Worm (Caenorhabditis elegans) whole organism, L2 larva: Measurements from ENCODE around the gene spe-39.

Experiments used
- F13H6.1 ChIP-seq: sonication (generic microtip); optimal IDR thresholded peaks from 2 replicates; lab custom pipeline; 2016; ENCODE audit warnings: missing genetic modification characterization, missing compliant biosample characterization
- R02D3.7 ChIP-seq: fragments of 150-350 bp; optimal IDR thresholded peaks from 2 replicates; lab custom pipeline; 2014; ENCODE audit warnings: missing biosample characterization, missing genetic modification characterization
- Y55F3AM.14 ChIP-seq: fragments of 200-800 bp; sonication (Bioruptor generic); optimal IDR thresholded peaks from 2 replicates; lab custom pipeline; 2018; ENCODE audit warnings: mild to moderate bottlenecking, missing genetic modification characterization, missing compliant biosample characterization
- ZK546.5 ChIP-seq: sonication (generic microtip); optimal IDR thresholded peaks from 2 replicates; lab custom pipeline; 2017; ENCODE audit warnings: missing biosample characterization, missing genetic modification characterization
- alr-1 ChIP-seq: fragments of 150-350 bp; optimal IDR thresholded peaks from 2 replicates; lab custom pipeline; 2014; ENCODE audit warnings: missing biosample characterization, missing genetic modification characterization
- aly-2 ChIP-seq: fragments of 150-350 bp; optimal IDR thresholded peaks from 2 replicates; lab custom pipeline; 2014; ENCODE audit warnings: missing biosample characterization, missing genetic modification characterization
- ama-1 ChIP-seq: fragments of 150-350 bp; optimal IDR thresholded peaks from 2 replicates; lab custom pipeline; 2018; ENCODE audit warnings: inconsistent platforms
- blmp-1 ChIP-seq: sonication (generic microtip); optimal IDR thresholded peaks from 2 replicates; lab custom pipeline; 2017; ENCODE audit warnings: missing genetic modification characterization, mild to moderate bottlenecking, missing compliant biosample characterization, antibody characterized with exemption, moderate library complexity; ENCODE audit not compliant: insufficient read depth
- ceh-16 ChIP-seq: fragments of 150-350 bp; optimal IDR thresholded peaks from 2 replicates; lab custom pipeline; 2014; ENCODE audit warnings: missing biosample characterization, missing genetic modification characterization
- ceh-82 ChIP-seq: fragments of 150-350 bp; optimal IDR thresholded peaks from 2 replicates; lab custom pipeline; 2014; ENCODE audit warnings: missing biosample characterization, missing genetic modification characterization
- egl-27 ChIP-seq: sonication (generic microtip); optimal IDR thresholded peaks from 3 replicates; lab custom pipeline; 2017; ENCODE audit warnings: missing biosample characterization, missing genetic modification reagents, missing genetic modification characterization
- elt-1 ChIP-seq: fragments of 150-350 bp; optimal IDR thresholded peaks from 2 replicates; lab custom pipeline; 2014; ENCODE audit warnings: missing biosample characterization, missing genetic modification characterization
- elt-3 ChIP-seq: sonication (generic microtip); optimal IDR thresholded peaks from 2 replicates; lab custom pipeline; 2017; ENCODE audit warnings: missing biosample characterization, missing genetic modification characterization
- gmeb-1 ChIP-seq: fragments of 150-350 bp; optimal IDR thresholded peaks from 2 replicates; lab custom pipeline; 2014; ENCODE audit warnings: missing biosample characterization, missing genetic modification characterization
- lin-11 ChIP-seq: fragments of 150-350 bp; sonication (generic microtip); optimal IDR thresholded peaks from 2 replicates; lab custom pipeline; 2014; ENCODE audit warnings: missing biosample characterization, missing genetic modification characterization, inconsistent platforms, mixed read lengths
- lin-13 ChIP-seq: fragments of 150-350 bp; optimal IDR thresholded peaks from 2 replicates; lab custom pipeline; 2014; ENCODE audit warnings: missing biosample characterization, missing genetic modification reagents, missing genetic modification characterization
- lin-39 ChIP-seq: fragments of 150-350 bp; optimal IDR thresholded peaks from 2 replicates; lab custom pipeline; 2014; ENCODE audit warnings: missing biosample characterization, missing genetic modification reagents, missing genetic modification characterization
- mab-5 ChIP-seq: fragments of 150-350 bp; optimal IDR thresholded peaks from 2 replicates; lab custom pipeline; 2014; ENCODE audit warnings: missing biosample characterization, missing genetic modification characterization
- mdl-1 ChIP-seq, 2 experiments: fragments of 150-350 bp in 1 of 2; sonication (generic microtip) in 1 of 2; optimal IDR thresholded peaks; 2 replicates each; lab custom pipeline; 2017; ENCODE audit warnings: missing biosample characterization in 2 of 2, missing genetic modification characterization in 2 of 2
- nhr-11 ChIP-seq: fragments of 150-350 bp; optimal IDR thresholded peaks from 2 replicates; lab custom pipeline; 2014; ENCODE audit warnings: missing biosample characterization, missing genetic modification characterization
- nhr-129 ChIP-seq: fragments of 150-350 bp; optimal IDR thresholded peaks from 2 replicates; lab custom pipeline; 2014; ENCODE audit warnings: missing biosample characterization, missing genetic modification characterization
- nhr-21 ChIP-seq: fragments of 150-350 bp; optimal IDR thresholded peaks from 2 replicates; lab custom pipeline; 2014; ENCODE audit warnings: missing biosample characterization, missing genetic modification characterization
- nhr-23 ChIP-seq: fragments of 150-350 bp; optimal IDR thresholded peaks from 2 replicates; lab custom pipeline; 2014; ENCODE audit warnings: missing biosample characterization, missing genetic modification reagents, missing genetic modification characterization
- nhr-237 ChIP-seq: fragments of 150-350 bp; optimal IDR thresholded peaks from 2 replicates; lab custom pipeline; 2014; ENCODE audit warnings: missing biosample characterization, missing genetic modification characterization
- nhr-25 ChIP-seq: fragments of 150-350 bp; sonication (generic microtip); optimal IDR thresholded peaks from 3 replicates; lab custom pipeline; 2014; ENCODE audit warnings: missing biosample characterization, missing genetic modification characterization
- nhr-6 ChIP-seq: fragments of 150-350 bp; optimal IDR thresholded peaks from 2 replicates; lab custom pipeline; 2014; ENCODE audit warnings: missing biosample characterization, missing genetic modification characterization
- peb-1 ChIP-seq: fragments of 150-350 bp; optimal IDR thresholded peaks from 2 replicates; lab custom pipeline; 2014; ENCODE audit warnings: missing biosample characterization, missing genetic modification characterization
- sem-4 ChIP-seq: fragments of 150-350 bp; optimal IDR thresholded peaks from 2 replicates; lab custom pipeline; 2014; ENCODE audit warnings: missing biosample characterization, missing genetic modification reagents, missing genetic modification characterization
- skn-1 ChIP-seq: sonication (generic microtip); optimal IDR thresholded peaks from 2 replicates; lab custom pipeline; 2017; ENCODE audit warnings: missing biosample characterization, missing genetic modification characterization
- sma-9 ChIP-seq, 2 experiments: fragments of 150-350 bp in 1 of 2; sonication (generic microtip) in 1 of 2; optimal IDR thresholded peaks; 2 replicates each; lab custom pipeline; 2014 to 2016; ENCODE audit warnings: missing genetic modification characterization in 2 of 2, mild to moderate bottlenecking in 1 of 2, missing biosample characterization in 1 of 2, missing compliant biosample characterization in 1 of 2, missing genetic modification reagents in 1 of 2, moderate library complexity in 1 of 2
- unc-55 ChIP-seq: fragments of 150-350 bp; sonication (generic microtip); optimal IDR thresholded peaks from 3 replicates; lab custom pipeline; 2014; ENCODE audit warnings: missing biosample characterization, missing genetic modification reagents, missing genetic modification characterization
- unc-62 ChIP-seq: fragments of 150-350 bp; optimal IDR thresholded peaks from 2 replicates; lab custom pipeline; 2014; ENCODE audit warnings: missing biosample characterization, missing genetic modification reagents, missing genetic modification characterization
- zag-1 ChIP-seq: fragments of 150-350 bp; optimal IDR thresholded peaks from 2 replicates; lab custom pipeline; 2014; ENCODE audit warnings: missing biosample characterization, missing genetic modification characterization
- ztf-1 ChIP-seq: fragments of 200-800 bp; sonication (Bioruptor generic); conservative IDR thresholded peaks from 2 replicates; pipeline ENCODE4 v1.3.6; 2022; ENCODE audit warnings: missing genetic modification characterization, missing compliant biosample characterization
- ztf-11 ChIP-seq: sonication (generic microtip); optimal IDR thresholded peaks from 2 replicates; lab custom pipeline; 2017; ENCODE audit warnings: missing biosample characterization, missing genetic modification characterization
- ztf-4 ChIP-seq: fragments of 150-350 bp; optimal IDR thresholded peaks from 2 replicates; lab custom pipeline; 2014; ENCODE audit warnings: missing biosample characterization, missing genetic modification characterization

The spe-39 gene

ce11 chrV:6762361-6762760 lies 22.9 kb upstream of the spe-39 start, which contains the start of gene T25F10.4:
Gene T25F10.4 (minus strand): TSS chrV:6762461.
- TF ChIP-seq egl-27 (tag; lab: Kevin White, UChicago) = no peak
- TF ChIP-seq mdl-1 (tag; optimal IDR thresholded peaks at IDR 0.05; lab: Kevin White, UChicago) = no peak
- TF ChIP-seq elt-1 (tag; lab: Kevin White, UChicago) = no peak
- TF ChIP-seq elt-3 (tag; lab: Kevin White, UChicago) = no peak
- TF ChIP-seq nhr-237 (tag; lab: Kevin White, UChicago) = no peak
- no peak for TF ChIP-seq sma-9 (GFP tag; optimal IDR thresholded peaks at IDR 0.05; lab: Kevin White, UChicago)
- TF ChIP-seq sma-9 (tag; optimal IDR thresholded peaks at IDR 0.05; lab: Kevin White, UChicago) = no peak
- no peak for TF ChIP-seq zag-1 (tag; lab: Kevin White, UChicago)
- TF ChIP-seq blmp-1 = no peak
- TF ChIP-seq F13H6.1 (tag; lab: Kevin White, UChicago) = no peak
- no peak for TF ChIP-seq ztf-1 (GFP tag; lab: Robert Waterston, UW)
- TF ChIP-seq nhr-129 = no peak

ce11 chrV:6764972-6765371 lies 20.3 kb upstream of the spe-39 start, which contains the start of gene bbs-8:
Gene bbs-8 (minus strand): TSS chrV:6765072.
- TF ChIP-seq nhr-21 (tag; lab: Kevin White, UChicago) (no peak), R02D3.7 (no peak), zag-1 (tag; lab: Kevin White, UChicago) (no peak), nhr-23 (tag; lab: Kevin White, UChicago) (no peak), egl-27 (tag; lab: Kevin White, UChicago) (no peak), nhr-25 (tag; lab: Kevin White, UChicago) (no peak)

ce11 chrV:6767576-6767975 lies 17.7 kb upstream of the spe-39 start:
- TF ChIP-seq ama-1 (lab: Kevin White, UChicago) (no peak), mdl-1 (tag; optimal IDR thresholded peaks at IDR 0.05; lab: Kevin White, UChicago) (no peak), lin-39 (tag; lab: Kevin White, UChicago) (no peak), ceh-16 (no peak), alr-1 (tag; lab: Kevin White, UChicago) (no peak), Y55F3AM.14 (GFP tag; lab: Kevin White, UChicago) (no peak), aly-2 (tag; lab: Kevin White, UChicago) (no peak), ztf-1 (GFP tag; lab: Robert Waterston, UW) (no peak), zag-1 (tag; lab: Kevin White, UChicago) (no peak), ceh-82 (no peak), peb-1 (tag; lab: Kevin White, UChicago) (no peak), unc-55 (GFP tag; lab: Kevin White, UChicago) (no peak)

ce11 chrV:6768452-6768929 lies 16.8 kb upstream of the spe-39 start, which contains the start of the genes T25F10.1 and clik-1:
Gene T25F10.1 (plus strand): TSS chrV:6768502.
Gene clik-1 (minus strand): TSS chrV:6768732.
- TF ChIP-seq nhr-129 = peak; percentile 62
- TF ChIP-seq sma-9 (GFP tag; optimal IDR thresholded peaks at IDR 0.05; lab: Kevin White, UChicago) = peak; percentile 3
- no peak for TF ChIP-seq sma-9 (tag; optimal IDR thresholded peaks at IDR 0.05; lab: Kevin White, UChicago)
- no peak for TF ChIP-seq nhr-23 (tag; lab: Kevin White, UChicago)
- TF ChIP-seq F13H6.1 (tag; lab: Kevin White, UChicago) = peak; percentile 63

- TF ChIP-seq lin-39 (tag; lab: Kevin White, UChicago) (no peak), elt-3 (tag; lab: Kevin White, UChicago) (no peak), nhr-21 (tag; lab: Kevin White, UChicago) (no peak), aly-2 (tag; lab: Kevin White, UChicago) (no peak), lin-11 (tag; lab: Kevin White, UChicago) (no peak), nhr-129 (no peak), ZK546.5 (tag; lab: Kevin White, UChicago) (no peak), ceh-82 (no peak), F13H6.1 (tag; lab: Kevin White, UChicago) (no peak), nhr-23 (tag; lab: Kevin White, UChicago) (no peak), gmeb-1 (no peak)
Measured at ce11 chrV:6769440-6769839, 15.8 kb upstream of the spe-39 start.

ce11 chrV:6771645-6772044 lies 13.6 kb upstream of the spe-39 start, which contains the start of gene srh-30:
Gene srh-30 (minus strand): TSS chrV:6771745.
- no peak for TF ChIP-seq gmeb-1

- TF ChIP-seq peb-1 (tag; lab: Kevin White, UChicago) (no peak), gmeb-1 (no peak), lin-11 (tag; lab: Kevin White, UChicago) (no peak), ceh-82 (no peak), ceh-16 (no peak), ztf-11 (tag; lab: Kevin White, UChicago) (no peak), mdl-1 (tag; optimal IDR thresholded peaks at IDR 0.05; lab: Kevin White, UChicago) (no peak), sem-4 (no peak), aly-2 (tag; lab: Kevin White, UChicago) (no peak), zag-1 (tag; lab: Kevin White, UChicago) (no peak), nhr-21 (tag; lab: Kevin White, UChicago) (no peak), skn-1 (no peak), nhr-11 (no peak), nhr-6 (tag; lab: Kevin White, UChicago) (no peak), mab-5 (tag; lab: Kevin White, UChicago) (no peak), ztf-4 (tag; lab: Kevin White, UChicago) (no peak), lin-13 (GFP tag; lab: Kevin White, UChicago) (no peak), unc-62 (GFP tag; lab: Kevin White, UChicago) (no peak), nhr-237 (tag; lab: Kevin White, UChicago) (no peak)
- TF ChIP-seq, all 48 proteins: peak for 0
Measured at ce11 chrV:6773735-6774134, 11.5 kb upstream of the spe-39 start, which contains the start of gene ZC404.16. Gene ZC404.16 (minus strand): TSS chrV:6773835.
